Worm (Caenorhabditis elegans) whole organism, early embryonic: ENCODE measurements around the gene C03B1.4.

Experiments
- B0310.2 ChIP-seq: sonication (generic microtip); optimal IDR thresholded peaks from 2 replicates; lab custom pipeline; 2016; ENCODE audit warnings: mild to moderate bottlenecking, missing genetic modification characterization, missing compliant biosample characterization
- F13C5.2 ChIP-seq: sonication (generic microtip); optimal IDR thresholded peaks from 2 replicates; lab custom pipeline; 2017; ENCODE audit warnings: mild to moderate bottlenecking, missing genetic modification characterization, inconsistent platforms, missing compliant biosample characterization
- aly-1 ChIP-seq: sonication (generic microtip); optimal IDR thresholded peaks from 2 replicates; lab custom pipeline; 2016; ENCODE audit warnings: missing genetic modification characterization, missing compliant biosample characterization
- ama-1 ChIP-seq: fragments of 150-350 bp; optimal IDR thresholded peaks from 2 replicates; lab custom pipeline; 2014
- ceh-13 ChIP-seq: fragments of 200-800 bp; sonication (Bioruptor generic); optimal IDR thresholded peaks from 2 replicates; lab custom pipeline; 2018; ENCODE audit warnings: mild to moderate bottlenecking, missing genetic modification characterization, missing compliant biosample characterization
- ceh-36 ChIP-seq: sonication (generic microtip); optimal IDR thresholded peaks from 2 replicates; lab custom pipeline; 2016; ENCODE audit warnings: missing genetic modification characterization, inconsistent platforms, missing compliant biosample characterization
- ets-7 ChIP-seq: sonication (generic microtip); optimal IDR thresholded peaks from 2 replicates; lab custom pipeline; 2016; ENCODE audit warnings: missing genotype, missing genetic modification characterization, missing compliant biosample characterization
- flt-1 ChIP-seq: fragments of 200-800 bp; sonication (Bioruptor generic); IDR thresholded peaks from 2 replicates; pipeline ENCODE4 v1.3.6; 2022; ENCODE audit warnings: missing genetic modification characterization, missing compliant biosample characterization
- hmbx-1 ChIP-seq: sonication (generic microtip); optimal IDR thresholded peaks from 2 replicates; lab custom pipeline; 2016; ENCODE audit warnings: mild to moderate bottlenecking, missing genetic modification characterization, missing compliant biosample characterization
- hmg-4 ChIP-seq: fragments of 200-800 bp; sonication (Bioruptor generic); optimal IDR thresholded peaks from 2 replicates; lab custom pipeline; 2018; ENCODE audit warnings: mild to moderate bottlenecking, missing genetic modification characterization, missing compliant biosample characterization
- hnd-1 ChIP-seq: sonication (generic microtip); optimal IDR thresholded peaks from 2 replicates; lab custom pipeline; 2016; ENCODE audit warnings: missing genetic modification characterization, missing compliant biosample characterization
- pes-1 ChIP-seq: fragments of 200-800 bp; sonication (Bioruptor generic); IDR thresholded peaks from 2 replicates; pipeline ENCODE4 v1.3.6; 2022; ENCODE audit warnings: missing genetic modification reagents, missing genetic modification characterization, missing compliant biosample characterization
- scrt-1 ChIP-seq: fragments of 200-800 bp; sonication (Bioruptor generic); IDR thresholded peaks from 2 replicates; pipeline ENCODE4 v1.3.6; 2022; ENCODE audit warnings: missing genetic modification characterization, missing compliant biosample characterization
- sea-1 ChIP-seq: fragments of 200-800 bp; sonication (Bioruptor generic); conservative IDR thresholded peaks from 2 replicates; pipeline ENCODE4 v1.3.6; 2022; ENCODE audit warnings: missing genetic modification characterization, missing compliant biosample characterization
- tbx-11 ChIP-seq: fragments of 200-800 bp; sonication (Bioruptor generic); IDR thresholded peaks from 2 replicates; pipeline ENCODE4 v1.3.6; 2022; ENCODE audit warnings: missing genetic modification characterization, missing compliant biosample characterization
- tbx-37 ChIP-seq: fragments of 200-800 bp; sonication (Bioruptor generic); conservative IDR thresholded peaks from 2 replicates; pipeline ENCODE4 v1.3.6; 2022; ENCODE audit warnings: missing genetic modification reagents, missing genetic modification characterization, missing compliant biosample characterization
- tra-4 ChIP-seq: sonication (generic microtip); optimal IDR thresholded peaks from 2 replicates; lab custom pipeline; 2017; ENCODE audit warnings: missing genetic modification characterization, missing compliant biosample characterization

The C03B1.4 gene

ce11 chrX:6374451-6374850 is 10.2 kb downstream of the C03B1.4 start, which contains the start of gene C03B1.1:
TSS of gene C03B1.1 (plus strand) at chrX:6374751.
- no peak for TF ChIP-seq aly-1 (tag; lab: Kevin White, UChicago)
- no peak for TF ChIP-seq tra-4 (tag; lab: Kevin White, UChicago)
- TF ChIP-seq scrt-1 (GFP tag; lab: Robert Waterston, UW): no peak
- TF ChIP-seq ceh-36 (tag; lab: Kevin White, UChicago): no peak
- TF ChIP-seq ets-7 (tag; lab: Kevin White, UChicago): no peak
- TF ChIP-seq F13C5.2 (tag; lab: Kevin White, UChicago): no peak
- TF ChIP-seq B0310.2 (tag; lab: Kevin White, UChicago): no peak
- no peak for TF ChIP-seq hmbx-1 (tag; lab: Kevin White, UChicago)
- TF ChIP-seq tbx-37 (GFP tag; lab: Robert Waterston, UW): no peak
- TF ChIP-seq hnd-1: no peak

ce11 chrX:6377634-6378288 is 13.5 kb downstream of the C03B1.4 start, which contains the start of gene lmp-1:
TSS of gene lmp-1 (minus strand) at chrX:6377684.
- no peak for TF ChIP-seq hnd-1
- TF ChIP-seq sea-1 (GFP tag; lab: Robert Waterston, UW): no peak
- no peak for TF ChIP-seq tra-4 (tag; lab: Kevin White, UChicago)
- no peak for TF ChIP-seq hmbx-1 (tag; lab: Kevin White, UChicago)
- no peak for TF ChIP-seq F13C5.2 (tag; lab: Kevin White, UChicago)
- TF ChIP-seq ceh-36 (tag; lab: Kevin White, UChicago): no peak
- no peak for TF ChIP-seq pes-1 (GFP tag; lab: Robert Waterston, UW)
- TF ChIP-seq flt-1: no peak
- no peak for TF ChIP-seq scrt-1 (GFP tag; lab: Robert Waterston, UW)
- TF ChIP-seq tbx-37 (GFP tag; lab: Robert Waterston, UW): no peak
- no peak for TF ChIP-seq hmg-4 (GFP tag; lab: Kevin White, UChicago)
- TF ChIP-seq aly-1 (tag; lab: Kevin White, UChicago): no peak
- TF ChIP-seq ceh-13 (GFP tag; lab: Kevin White, UChicago): no peak
- TF ChIP-seq B0310.2 (tag; lab: Kevin White, UChicago): no peak
- TF ChIP-seq tbx-11: no peak
- TF ChIP-seq ets-7 (tag; lab: Kevin White, UChicago): no peak
- TF ChIP-seq ama-1: no peak

- TF ChIP-seq hnd-1: no peak
- no peak for TF ChIP-seq ceh-13 (GFP tag; lab: Kevin White, UChicago)
- TF ChIP-seq tbx-37 (GFP tag; lab: Robert Waterston, UW): no peak
- no peak for TF ChIP-seq tra-4 (tag; lab: Kevin White, UChicago)
- TF ChIP-seq scrt-1 (GFP tag; lab: Robert Waterston, UW): no peak
- TF ChIP-seq B0310.2 (tag; lab: Kevin White, UChicago): no peak
- no peak; the same call in 1 of the 2 replicates for TF ChIP-seq pes-1 (GFP tag; lab: Robert Waterston, UW)
- TF ChIP-seq sea-1 (GFP tag; lab: Robert Waterston, UW): peak; percentile 72; the same call in 1 of the 2 replicates
- no peak for TF ChIP-seq hmbx-1 (tag; lab: Kevin White, UChicago)
- TF ChIP-seq ama-1: no peak
- no peak for TF ChIP-seq flt-1
- no peak for TF ChIP-seq tbx-11
- TF ChIP-seq ets-7 (tag; lab: Kevin White, UChicago): no peak
- peak; percentile 56 for TF ChIP-seq F13C5.2 (tag; lab: Kevin White, UChicago)
- TF ChIP-seq aly-1 (tag; lab: Kevin White, UChicago): peak; percentile 62
- TF ChIP-seq hmg-4 (GFP tag; lab: Kevin White, UChicago): peak; percentile 72
- TF ChIP-seq ceh-36 (tag; lab: Kevin White, UChicago): no peak
These were observed 14.1 kb downstream of the C03B1.4 start for ce11 chrX:6378363-6378762.

- no peak for TF ChIP-seq tbx-11
- TF ChIP-seq ama-1: no peak
- TF ChIP-seq ets-7 (tag; lab: Kevin White, UChicago): no peak
- no peak for TF ChIP-seq hmbx-1 (tag; lab: Kevin White, UChicago)
- TF ChIP-seq ceh-36 (tag; lab: Kevin White, UChicago): no peak
- no peak for TF ChIP-seq aly-1 (tag; lab: Kevin White, UChicago)
- TF ChIP-seq ceh-13 (GFP tag; lab: Kevin White, UChicago): no peak
- TF ChIP-seq hmg-4 (GFP tag; lab: Kevin White, UChicago): no peak
- TF ChIP-seq pes-1 (GFP tag; lab: Robert Waterston, UW): no peak
- TF ChIP-seq tra-4 (tag; lab: Kevin White, UChicago): no peak
- TF ChIP-seq scrt-1 (GFP tag; lab: Robert Waterston, UW): no peak
- no peak for TF ChIP-seq sea-1 (GFP tag; lab: Robert Waterston, UW)
- TF ChIP-seq tbx-37 (GFP tag; lab: Robert Waterston, UW): no peak
- no peak for TF ChIP-seq F13C5.2 (tag; lab: Kevin White, UChicago)
- no peak for TF ChIP-seq hnd-1
- TF ChIP-seq B0310.2 (tag; lab: Kevin White, UChicago): no peak
- TF ChIP-seq flt-1: no peak
These were observed 18.6 kb downstream of the C03B1.4 start for ce11 chrX:6382930-6383329.

- TF ChIP-seq flt-1 (no peak), pes-1 (GFP tag; lab: Robert Waterston, UW) (no peak), sea-1 (GFP tag; lab: Robert Waterston, UW) (no peak), tbx-11 (no peak), B0310.2 (tag; lab: Kevin White, UChicago) (no peak), ets-7 (tag; lab: Kevin White, UChicago) (no peak), aly-1 (tag; lab: Kevin White, UChicago) (no peak), ceh-13 (GFP tag; lab: Kevin White, UChicago) (no peak), ama-1 (no peak), tra-4 (tag; lab: Kevin White, UChicago) (no peak), hmg-4 (GFP tag; lab: Kevin White, UChicago) (no peak), F13C5.2 (tag; lab: Kevin White, UChicago) (no peak), tbx-37 (GFP tag; lab: Robert Waterston, UW) (no peak), hnd-1 (no peak), hmbx-1 (tag; lab: Kevin White, UChicago) (no peak)
These were observed 20.2 kb downstream of the C03B1.4 start for ce11 chrX:6384537-6384936.

ce11 chrX:6385185-6385584 is 20.9 kb downstream of the C03B1.4 start, which contains the start of gene igdb-3:
TSS of gene igdb-3 (plus strand) at chrX:6385485.
- TF ChIP-seq hmbx-1 (tag; lab: Kevin White, UChicago): no peak
- no peak for TF ChIP-seq hnd-1
- no peak for TF ChIP-seq scrt-1 (GFP tag; lab: Robert Waterston, UW)
- no peak for TF ChIP-seq B0310.2 (tag; lab: Kevin White, UChicago)
- TF ChIP-seq ceh-13 (GFP tag; lab: Kevin White, UChicago): no peak
- no peak for TF ChIP-seq pes-1 (GFP tag; lab: Robert Waterston, UW)
- no peak for TF ChIP-seq aly-1 (tag; lab: Kevin White, UChicago)
- no peak for TF ChIP-seq flt-1
- no peak for TF ChIP-seq hmg-4 (GFP tag; lab: Kevin White, UChicago)
- TF ChIP-seq ceh-36 (tag; lab: Kevin White, UChicago): no peak
- TF ChIP-seq ets-7 (tag; lab: Kevin White, UChicago): no peak
- TF ChIP-seq tbx-11: no peak
- TF ChIP-seq ama-1: no peak
- no peak for TF ChIP-seq tra-4 (tag; lab: Kevin White, UChicago)
- no peak for TF ChIP-seq tbx-37 (GFP tag; lab: Robert Waterston, UW)
- TF ChIP-seq F13C5.2 (tag; lab: Kevin White, UChicago): no peak
- TF ChIP-seq sea-1 (GFP tag; lab: Robert Waterston, UW): no peak
